Fruit fly (Drosophila melanogaster) whole organism, embryonic: ENCODE measurements around the gene Sfp33A3.

Experiments
- Antp ChIP-seq: fragments of 200-800 bp; sonication (Bioruptor generic); optimal IDR thresholded peaks from 3 replicates; lab custom pipeline; 2016; ENCODE audit warnings: missing biosample characterization, missing genetic modification characterization
- B-H1 ChIP-seq: fragments of 200-800 bp; sonication (Bioruptor generic); IDR thresholded peaks from 3 replicates; pipeline ENCODE4 v1.3.6; 2022; ENCODE audit warnings: missing biosample characterization, missing genetic modification characterization
- BEAF-32 ChIP-seq: fragments of 200-800 bp; sonication (Bioruptor generic); optimal IDR thresholded peaks from 3 replicates; lab custom pipeline; 2017; ENCODE audit warnings: missing biosample characterization, missing genetic modification characterization, mild to moderate bottlenecking, moderate library complexity, missing genetic modification reagents
- CG10543 ChIP-seq: fragments of 200-800 bp; sonication (Bioruptor generic); optimal IDR thresholded peaks from 3 replicates; lab custom pipeline; 2017; ENCODE audit warnings: missing biosample characterization, mild to moderate bottlenecking, missing genetic modification characterization, moderate library complexity
- CG15011 ChIP-seq: fragments of 200-800 bp; sonication (Bioruptor generic); optimal IDR thresholded peaks from 3 replicates; lab custom pipeline; 2018; ENCODE audit warnings: missing biosample characterization, mild to moderate bottlenecking, missing genetic modification characterization
- CG15601 ChIP-seq: fragments of 200-800 bp; sonication (Bioruptor generic); optimal IDR thresholded peaks from 3 replicates; lab custom pipeline; 2019; ENCODE audit warnings: missing biosample characterization, mild to moderate bottlenecking, missing genetic modification characterization, moderate library complexity
- CG16815 ChIP-seq: fragments of 200-800 bp; sonication (Bioruptor generic); optimal IDR thresholded peaks from 3 replicates; lab custom pipeline; 2017; ENCODE audit warnings: missing biosample characterization, mild to moderate bottlenecking, missing genetic modification characterization
- CG17612 ChIP-seq: fragments of 200-800 bp; sonication (Bioruptor generic); IDR thresholded peaks from 2 replicates; pipeline ENCODE4 v1.3.6; 2022; ENCODE audit warnings: missing biosample characterization, missing genetic modification characterization
- CG17829 ChIP-seq: fragments of 200-800 bp; optimal IDR thresholded peaks from 2 replicates; lab custom pipeline; 2019; ENCODE audit warnings: missing biosample characterization, mild to moderate bottlenecking, missing genetic modification characterization, moderate library complexity
- CG31441 ChIP-seq: fragments of 200-800 bp; sonication (Bioruptor generic); IDR thresholded peaks from 2 replicates; pipeline ENCODE4 v1.3.6; 2022; ENCODE audit warnings: missing biosample characterization, missing genetic modification characterization
- CG33557 ChIP-seq: fragments of 200-800 bp; sonication (Bioruptor generic); optimal IDR thresholded peaks from 2 replicates; lab custom pipeline; 2019; ENCODE audit warnings: missing biosample characterization, mild to moderate bottlenecking, missing genetic modification characterization, moderate library complexity
- CG4707 ChIP-seq: fragments of 200-800 bp; sonication (Bioruptor generic); optimal IDR thresholded peaks from 2 replicates; lab custom pipeline; 2018; ENCODE audit warnings: missing biosample characterization, mild to moderate bottlenecking, missing genetic modification characterization, moderate library complexity
- CG4730 ChIP-seq: fragments of 200-800 bp; sonication (Bioruptor generic); IDR thresholded peaks from 2 replicates; pipeline ENCODE4 v1.3.6; 2022; ENCODE audit warnings: missing biosample characterization, missing genetic modification characterization
- CG5180 ChIP-seq: fragments of 200-800 bp; sonication (Bioruptor generic); optimal IDR thresholded peaks from 3 replicates; lab custom pipeline; 2017; ENCODE audit warnings: missing biosample characterization, missing genetic modification characterization, mild to moderate bottlenecking, moderate library complexity, missing genetic modification reagents
- CG6272 ChIP-seq: fragments of 200-800 bp; sonication (Bioruptor generic); IDR thresholded peaks from 2 replicates; pipeline ENCODE4 v1.3.6; 2022; ENCODE audit warnings: missing biosample characterization, missing genetic modification characterization
- CG7372 ChIP-seq: fragments of 200-800 bp; sonication (Bioruptor generic); IDR thresholded peaks from 2 replicates; pipeline ENCODE4 v1.3.6; 2022; ENCODE audit warnings: missing biosample characterization, missing genetic modification characterization
- Dip2 ChIP-seq: fragments of 200-800 bp; sonication (Bioruptor generic); IDR thresholded peaks from 2 replicates; pipeline ENCODE4 v1.3.6; 2022; ENCODE audit warnings: missing biosample characterization, missing genetic modification characterization
- GATAe ChIP-seq: fragments of 200-800 bp; sonication (Bioruptor generic); conservative IDR thresholded peaks from 2 replicates; pipeline ENCODE4 v1.3.6; 2022; ENCODE audit warnings: missing biosample characterization, missing genetic modification characterization
- Hand ChIP-seq: fragments of 200-800 bp; sonication (Bioruptor generic); optimal IDR thresholded peaks from 2 replicates; lab custom pipeline; 2017; ENCODE audit warnings: mild to moderate bottlenecking, missing biosample characterization, missing genetic modification reagents, missing genetic modification characterization
- Hey ChIP-seq: fragments of 200-800 bp; sonication (Bioruptor generic); optimal IDR thresholded peaks from 3 replicates; lab custom pipeline; 2018; ENCODE audit warnings: missing biosample characterization, mild to moderate bottlenecking, missing genetic modification characterization
- Med ChIP-seq: fragments of 200-800 bp; sonication (Bioruptor generic); peaks from one replicate; lab custom pipeline; 2016; ENCODE audit warnings: missing biosample characterization, missing genetic modification characterization, mild to moderate bottlenecking, inconsistent platforms, moderate library complexity
- Meics ChIP-seq: fragments of 200-800 bp; sonication (Bioruptor generic); optimal IDR thresholded peaks from 2 replicates; lab custom pipeline; 2017; ENCODE audit warnings: missing biosample characterization, mild to moderate bottlenecking, missing genetic modification characterization
- Nf-YB ChIP-seq: fragments of 200-800 bp; sonication (Bioruptor generic); optimal IDR thresholded peaks from 3 replicates; lab custom pipeline; 2019; ENCODE audit warnings: missing biosample characterization, mild to moderate bottlenecking, missing genetic modification characterization, moderate library complexity
- Oli ChIP-seq: fragments of 200-800 bp; sonication (Bioruptor generic); optimal IDR thresholded peaks from 2 replicates; lab custom pipeline; 2018; ENCODE audit warnings: missing biosample characterization, mild to moderate bottlenecking, missing genetic modification characterization, moderate library complexity
- Sox102F ChIP-seq: fragments of 200-800 bp; sonication (Bioruptor generic); optimal IDR thresholded peaks from 2 replicates; lab custom pipeline; 2018; ENCODE audit warnings: missing biosample characterization, mild to moderate bottlenecking, missing genetic modification characterization, moderate library complexity
- Sry-β ChIP-seq: fragments of 200-800 bp; sonication (Bioruptor generic); optimal IDR thresholded peaks from 2 replicates; lab custom pipeline; 2018; ENCODE audit warnings: missing biosample characterization, mild to moderate bottlenecking, missing genetic modification characterization, moderate library complexity
- Ssrp ChIP-seq: fragments of 200-800 bp; sonication (Bioruptor generic); optimal IDR thresholded peaks from 2 replicates; lab custom pipeline; 2018; ENCODE audit warnings: missing biosample characterization, mild to moderate bottlenecking, missing genetic modification characterization, moderate library complexity
- Vsx1 ChIP-seq: fragments of 200-800 bp; sonication (Bioruptor generic); optimal IDR thresholded peaks from 2 replicates; lab custom pipeline; 2017; ENCODE audit warnings: missing biosample characterization, mild to moderate bottlenecking, missing genetic modification characterization, missing genetic modification reagents
- Xrp1 ChIP-seq: fragments of 200-800 bp; sonication (Bioruptor generic); IDR thresholded peaks from 2 replicates; pipeline ENCODE4 v1.3.6; 2022; ENCODE audit warnings: missing biosample characterization, missing genetic modification characterization
- exex ChIP-seq: fragments of 200-800 bp; sonication (Bioruptor generic); optimal IDR thresholded peaks from 4 replicates; lab custom pipeline; 2018; ENCODE audit warnings: missing biosample characterization, mild to moderate bottlenecking, missing genetic modification characterization, moderate library complexity
- fd64A ChIP-seq: fragments of 200-800 bp; sonication (Bioruptor generic); optimal IDR thresholded peaks from 3 replicates; lab custom pipeline; 2018; ENCODE audit warnings: missing biosample characterization, mild to moderate bottlenecking, missing genetic modification characterization
- lab ChIP-seq: fragments of 200-800 bp; sonication (Bioruptor generic); optimal IDR thresholded peaks from 3 replicates; lab custom pipeline; 2017; ENCODE audit warnings: missing biosample characterization, missing genetic modification characterization, mild to moderate bottlenecking, moderate library complexity, missing genetic modification reagents
- pzg ChIP-seq: fragments of 200-800 bp; sonication (Bioruptor generic); optimal IDR thresholded peaks from 3 replicates; lab custom pipeline; 2018; ENCODE audit warnings: missing biosample characterization, mild to moderate bottlenecking, missing genetic modification characterization, moderate library complexity
- sd ChIP-seq: fragments of 200-800 bp; sonication (Bioruptor generic); optimal IDR thresholded peaks from 3 replicates; lab custom pipeline; 2018; ENCODE audit warnings: missing biosample characterization, mild to moderate bottlenecking, missing genetic modification characterization, moderate library complexity
- zfh2 ChIP-seq: fragments of 200-800 bp; sonication (Bioruptor generic); optimal IDR thresholded peaks from 2 replicates; lab custom pipeline; 2016; ENCODE audit warnings: missing biosample characterization, missing genetic modification characterization

The Sfp33A3 gene

DNA sequence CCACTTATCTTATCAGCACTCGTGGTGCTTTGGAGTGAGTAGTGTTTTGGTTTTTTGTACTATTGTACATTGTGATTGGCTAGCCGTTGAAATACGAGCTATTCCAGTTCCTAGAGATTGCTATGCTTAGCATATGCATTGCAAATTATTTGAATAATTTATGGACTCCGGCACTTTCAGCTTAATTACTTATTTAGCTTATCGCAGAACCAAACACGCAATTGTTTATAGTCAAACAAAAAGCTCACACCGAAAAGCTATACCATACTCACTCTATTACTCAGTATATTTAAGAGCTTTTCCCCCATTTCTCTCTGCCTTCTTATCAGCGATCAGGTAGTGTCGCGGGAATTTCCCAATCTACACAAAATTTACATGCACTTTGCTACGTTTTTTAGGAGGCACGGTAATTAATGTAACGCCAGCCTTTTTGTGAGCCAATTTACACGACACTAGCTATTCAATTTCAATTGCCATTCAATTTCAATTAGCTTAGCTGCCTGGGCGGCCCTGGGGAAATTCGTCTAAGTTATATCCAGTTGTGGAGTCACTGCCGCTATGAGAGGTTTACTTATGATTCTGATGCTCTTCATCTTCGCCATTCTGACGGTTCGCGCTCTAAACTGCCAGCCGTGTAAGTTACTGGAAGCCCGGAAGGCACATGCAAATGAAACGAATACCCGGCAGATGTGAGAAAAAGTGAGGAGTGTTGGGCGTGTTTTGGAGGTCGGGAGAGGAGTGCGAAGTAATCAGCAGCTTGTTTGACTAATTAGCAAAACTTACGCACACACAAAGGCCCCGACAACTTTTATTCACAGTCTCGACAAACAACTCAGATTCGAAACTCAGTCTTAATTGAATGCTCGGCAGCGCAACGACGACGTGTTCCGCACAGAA, 2.8 kb downstream of the Sfp33A3 start, which contains the start of the genes CG44008, CG14933, CG46426 and CG42486 (continued):
- TF ChIP-seq CG7372 (GFP tag; lab: Robert Waterston, UW) (no peak), CG16815 (GFP tag; lab: Kevin White, UChicago) (no peak), zfh2 (no peak), B-H1 (no peak), CG4707 (GFP tag; lab: Kevin White, UChicago) (no peak), CG10543 (GFP tag; lab: Kevin White, UChicago) (peak; percentile 8), exex (tag; lab: Kevin White, UChicago) (peak; percentile 61), sd (peak; percentile 14), CG4730 (GFP tag; lab: Robert Waterston, UW) (no peak), Xrp1 (GFP tag; lab: Robert Waterston, UW) (no peak), CG5180 (GFP tag; lab: Kevin White, UChicago) (no peak), CG15601 (peak; percentile 41), Antp (GFP tag; lab: Kevin White, UChicago) (no peak), pzg (GFP tag; lab: Kevin White, UChicago) (no peak), BEAF-32 (GFP tag; lab: Kevin White, UChicago) (no peak), GATAe (GFP tag; lab: Robert Waterston, UW) (0 out of 2 replicates have a peak, but pooled peaks have one; percentile 25), CG17829 (tag; lab: Kevin White, UChicago) (no peak), CG33557 (GFP tag; lab: Kevin White, UChicago) (no peak), Sox102F (GFP tag; lab: Kevin White, UChicago) (no peak), Hand (GFP tag; lab: Kevin White, UChicago) (no peak), CG17612 (GFP tag; lab: Robert Waterston, UW) (no peak), CG31441 (GFP tag; lab: Robert Waterston, UW) (no peak), Sry-β (no peak), CG15011 (GFP tag; lab: Kevin White, UChicago) (no peak), Vsx1 (GFP tag; lab: Kevin White, UChicago) (no peak), Nf-YB (peak; percentile 79), Hey (tag; lab: Kevin White, UChicago) (no peak), fd64A (GFP tag; lab: Kevin White, UChicago) (no peak), CG6272 (GFP tag; lab: Robert Waterston, UW) (no peak)

DNA sequence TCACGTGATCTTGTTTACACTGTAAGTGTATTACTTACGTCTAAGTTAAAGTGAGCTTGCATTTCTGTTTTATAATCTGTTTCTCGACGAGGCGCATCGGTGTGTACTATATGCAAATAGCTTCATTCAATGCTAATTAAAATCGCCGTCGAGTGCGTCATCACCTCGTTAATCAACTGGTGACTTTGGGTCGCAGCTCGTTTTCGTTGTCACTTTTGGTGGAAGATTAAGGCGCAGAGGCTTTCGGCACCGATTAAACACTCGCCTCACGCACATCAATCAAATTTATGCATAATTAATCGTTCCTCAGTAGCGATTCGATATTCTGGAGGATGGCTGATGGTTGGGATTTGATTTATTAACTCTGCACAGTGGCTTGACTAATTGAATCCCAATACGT, 4.6 kb downstream of the Sfp33A3 start:
- TF ChIP-seq Ssrp (tag; lab: Kevin White, UChicago), result no peak
- peak; percentile 60 for TF ChIP-seq lab (GFP tag; lab: Kevin White, UChicago)
- TF ChIP-seq Oli (tag; lab: Kevin White, UChicago), result no peak
- TF ChIP-seq Meics (GFP tag; lab: Kevin White, UChicago), result peak; percentile 40
- peak; percentile 12 for TF ChIP-seq Med
- no peak for TF ChIP-seq Dip2 (GFP tag; lab: Robert Waterston, UW)
